Fruit fly (Drosophila melanogaster) whole organism, prepupa: Measurements from ENCODE around the gene CG6254.

Source experiments
- CG10631 ChIP-seq: fragments of 200-800 bp; sonication (Bioruptor generic); optimal IDR thresholded peaks from 2 replicates; lab custom pipeline; 2016; ENCODE audit warnings: missing biosample characterization, missing genetic modification characterization
- CG10669 ChIP-seq: fragments of 200-800 bp; sonication (Bioruptor generic); optimal IDR thresholded peaks from 3 replicates; lab custom pipeline; 2018; ENCODE audit warnings: missing biosample characterization, mild to moderate bottlenecking, missing genetic modification characterization, moderate library complexity
- CG11294 ChIP-seq: fragments of 200-800 bp; sonication (Bioruptor generic); IDR thresholded peaks from 2 replicates; pipeline ENCODE4 v1.3.6; 2022; ENCODE audit warnings: missing biosample characterization, missing genetic modification characterization
- CG11762 ChIP-seq: fragments of 200-800 bp; sonication (Bioruptor generic); optimal IDR thresholded peaks from 3 replicates; lab custom pipeline; 2016; ENCODE audit warnings: missing biosample characterization, missing genetic modification characterization; ENCODE audit not compliant: insufficient read depth
- CG11902 ChIP-seq: fragments of 200-800 bp; sonication (Bioruptor generic); optimal IDR thresholded peaks from 3 replicates; lab custom pipeline; 2016; ENCODE audit warnings: missing biosample characterization, missing genetic modification characterization
- CG15336 ChIP-seq: fragments of 200-800 bp; sonication (Bioruptor generic); IDR thresholded peaks from 2 replicates; pipeline ENCODE4 v1.3.6; 2022; ENCODE audit warnings: missing biosample characterization, missing genetic modification characterization
- CG1621 ChIP-seq: fragments of 200-800 bp; sonication (Bioruptor generic); optimal IDR thresholded peaks from 3 replicates; lab custom pipeline; 2018; ENCODE audit warnings: missing biosample characterization, mild to moderate bottlenecking, missing genetic modification characterization
- CG3032 ChIP-seq: fragments of 200-800 bp; optimal IDR thresholded peaks from 2 replicates; lab custom pipeline; 2019; ENCODE audit warnings: missing biosample characterization, mild to moderate bottlenecking, missing genetic modification characterization, moderate library complexity
- CG31627 ChIP-seq: fragments of 200-800 bp; sonication (Bioruptor generic); optimal IDR thresholded peaks from 3 replicates; lab custom pipeline; 2016; ENCODE audit warnings: missing biosample characterization, missing genetic modification characterization
- CG34406 ChIP-seq: fragments of 200-800 bp; sonication (Bioruptor generic); optimal IDR thresholded peaks from 3 replicates; lab custom pipeline; 2016; ENCODE audit warnings: missing biosample characterization, missing genetic modification characterization
- CG3919 ChIP-seq: fragments of 200-800 bp; sonication (Bioruptor generic); optimal IDR thresholded peaks from 3 replicates; lab custom pipeline; 2016; ENCODE audit warnings: missing biosample characterization, missing genetic modification characterization
- CG4318 ChIP-seq: fragments of 200-800 bp; sonication (Bioruptor generic); optimal IDR thresholded peaks from 3 replicates; lab custom pipeline; 2017; ENCODE audit warnings: missing biosample characterization, mild to moderate bottlenecking, missing genetic modification characterization
- CG6163 ChIP-seq: fragments of 200-800 bp; sonication (Bioruptor generic); IDR thresholded peaks from 3 replicates; pipeline ENCODE4 v1.3.6; 2022; ENCODE audit warnings: missing biosample characterization, missing genetic modification characterization
- CG6276 ChIP-seq: fragments of 200-800 bp; sonication (Bioruptor generic); optimal IDR thresholded peaks from 2 replicates; lab custom pipeline; 2017; ENCODE audit warnings: missing biosample characterization, mild to moderate bottlenecking, missing genetic modification characterization
- CG6792 ChIP-seq: fragments of 200-800 bp; sonication (Bioruptor generic); optimal IDR thresholded peaks from 3 replicates; lab custom pipeline; 2016; ENCODE audit warnings: missing biosample characterization, missing genetic modification characterization
- CG6808 ChIP-seq: fragments of 200-800 bp; sonication (Bioruptor generic); optimal IDR thresholded peaks from 3 replicates; lab custom pipeline; 2017; ENCODE audit warnings: missing biosample characterization, missing genetic modification characterization, mild to moderate bottlenecking, moderate library complexity, missing genetic modification reagents
- CG6854 ChIP-seq: fragments of 200-800 bp; sonication (Bioruptor generic); optimal IDR thresholded peaks from 2 replicates; lab custom pipeline; 2017; ENCODE audit warnings: missing biosample characterization, mild to moderate bottlenecking, missing genetic modification characterization
- CG7368 ChIP-seq: fragments of 200-800 bp; sonication (Bioruptor generic); optimal IDR thresholded peaks from 3 replicates; lab custom pipeline; 2016; ENCODE audit warnings: missing biosample characterization, missing genetic modification characterization
- CG8119 ChIP-seq: fragments of 200-800 bp; sonication (Bioruptor generic); IDR thresholded peaks from 3 replicates; pipeline ENCODE4 v1.3.6; 2022; ENCODE audit warnings: missing biosample characterization, missing genetic modification characterization
- CG9139 ChIP-seq: fragments of 200-800 bp; sonication (Bioruptor generic); optimal IDR thresholded peaks from 3 replicates; lab custom pipeline; 2017; ENCODE audit warnings: missing biosample characterization, mild to moderate bottlenecking, missing genetic modification characterization
- Eip75B ChIP-seq: fragments of 200-800 bp; sonication (Bioruptor generic); optimal IDR thresholded peaks from 3 replicates; lab custom pipeline; 2016; ENCODE audit warnings: missing biosample characterization, missing genetic modification characterization
- Eip78C ChIP-seq: fragments of 200-800 bp; sonication (Bioruptor generic); peaks from one replicate; lab custom pipeline; 2016; ENCODE audit warnings: missing biosample characterization, missing genetic modification characterization
- Eip93F ChIP-seq: fragments of 200-800 bp; sonication (Bioruptor generic); optimal IDR thresholded peaks from 2 replicates; lab custom pipeline; 2016; ENCODE audit warnings: missing biosample characterization, mild to moderate bottlenecking, missing genetic modification characterization
- Ets96B ChIP-seq: fragments of 200-800 bp; optimal IDR thresholded peaks from 2 replicates; lab custom pipeline; 2019; ENCODE audit warnings: missing biosample characterization, mild to moderate bottlenecking, missing genetic modification characterization, moderate library complexity
- Gug ChIP-seq: fragments of 200-800 bp; sonication (Bioruptor generic); IDR thresholded peaks from 2 replicates; pipeline ENCODE4 v1.3.6; 2022; ENCODE audit warnings: missing biosample characterization, missing genetic modification characterization
- Hr38 ChIP-seq: sonication (Bioruptor generic); optimal IDR thresholded peaks from 2 replicates; lab custom pipeline; 2016; ENCODE audit warnings: missing biosample characterization, missing genetic modification characterization
- Hr39 ChIP-seq: fragments of 200-800 bp; sonication (Bioruptor generic); optimal IDR thresholded peaks from 2 replicates; lab custom pipeline; 2016; ENCODE audit warnings: missing biosample characterization, missing genetic modification characterization
- Hr4 ChIP-seq: fragments of 200-800 bp; sonication (Bioruptor generic); optimal IDR thresholded peaks from 3 replicates; lab custom pipeline; 2016; ENCODE audit warnings: missing biosample characterization, missing genetic modification characterization
- Smox ChIP-seq: fragments of 200-800 bp; sonication (Bioruptor generic); optimal IDR thresholded peaks from 3 replicates; lab custom pipeline; 2016; ENCODE audit warnings: missing biosample characterization, missing genetic modification characterization
- Sox102F ChIP-seq: fragments of 200-800 bp; sonication (Bioruptor generic); optimal IDR thresholded peaks from 2 replicates; lab custom pipeline; 2016; ENCODE audit warnings: missing biosample characterization, mild to moderate bottlenecking, missing genetic modification characterization
- Sox14 ChIP-seq: fragments of 200-800 bp; sonication (Bioruptor generic); optimal IDR thresholded peaks from 3 replicates; lab custom pipeline; 2016; ENCODE audit warnings: missing biosample characterization, missing genetic modification characterization
- achi ChIP-seq: fragments of 200-800 bp; sonication (Bioruptor generic); optimal IDR thresholded peaks from 3 replicates; lab custom pipeline; 2016; ENCODE audit warnings: missing biosample characterization, missing genetic modification characterization
- acj6 ChIP-seq: fragments of 200-800 bp; sonication (Bioruptor generic); optimal IDR thresholded peaks from 3 replicates; lab custom pipeline; 2016; ENCODE audit warnings: missing biosample characterization, missing genetic modification characterization
- dac ChIP-seq: fragments of 200-800 bp; sonication (Bioruptor generic); optimal IDR thresholded peaks from 2 replicates; lab custom pipeline; 2017; ENCODE audit warnings: missing biosample characterization, mild to moderate bottlenecking, missing genetic modification characterization
- dsx ChIP-seq: fragments of 200-800 bp; optimal IDR thresholded peaks from 3 replicates; lab custom pipeline; 2019; ENCODE audit warnings: missing biosample characterization, mild to moderate bottlenecking, missing genetic modification characterization, moderate library complexity; ENCODE audit not compliant: poor library complexity, severe bottlenecking
- esn ChIP-seq: fragments of 200-800 bp; sonication (Bioruptor generic); optimal IDR thresholded peaks from 2 replicates; lab custom pipeline; 2016; ENCODE audit warnings: missing biosample characterization, mild to moderate bottlenecking, missing genetic modification characterization, moderate library complexity
- fd59A ChIP-seq: fragments of 200-800 bp; sonication (Bioruptor generic); optimal IDR thresholded peaks from 2 replicates; lab custom pipeline; 2017; ENCODE audit warnings: missing biosample characterization, mild to moderate bottlenecking, missing genetic modification characterization, missing genetic modification reagents
- fkh ChIP-seq: fragments of 200-800 bp; sonication (Bioruptor generic); optimal IDR thresholded peaks from 3 replicates; lab custom pipeline; 2017; ENCODE audit warnings: missing biosample characterization, mild to moderate bottlenecking, missing genetic modification characterization, moderate library complexity
- lz ChIP-seq: fragments of 200-800 bp; sonication (Bioruptor generic); optimal IDR thresholded peaks from 3 replicates; lab custom pipeline; 2016; ENCODE audit warnings: missing biosample characterization, missing genetic modification characterization
- pdm3 ChIP-seq: fragments of 200-800 bp; sonication (Bioruptor generic); optimal IDR thresholded peaks from 3 replicates; lab custom pipeline; 2016; ENCODE audit warnings: missing biosample characterization, missing genetic modification characterization
- spab ChIP-seq: fragments of 200-800 bp; sonication (Bioruptor generic); optimal IDR thresholded peaks from 2 replicates; lab custom pipeline; 2017; ENCODE audit warnings: missing biosample characterization, mild to moderate bottlenecking, missing genetic modification characterization, missing genetic modification reagents
- ss ChIP-seq, 2 experiments: fragments of 200-800 bp; sonication (Bioruptor generic); optimal IDR thresholded peaks; 2 replicates in 1 of 2; 3 replicates in 1 of 2; lab custom pipeline; 2017 to 2018; ENCODE audit warnings: mild to moderate bottlenecking in 2 of 2, missing biosample characterization in 2 of 2, missing genetic modification characterization in 2 of 2, moderate library complexity in 1 of 2
- vri ChIP-seq: fragments of 200-800 bp; sonication (Bioruptor generic); optimal IDR thresholded peaks from 3 replicates; lab custom pipeline; 2016; ENCODE audit warnings: missing biosample characterization, mild to moderate bottlenecking, missing genetic modification characterization

Gene CG6254

DNA sequence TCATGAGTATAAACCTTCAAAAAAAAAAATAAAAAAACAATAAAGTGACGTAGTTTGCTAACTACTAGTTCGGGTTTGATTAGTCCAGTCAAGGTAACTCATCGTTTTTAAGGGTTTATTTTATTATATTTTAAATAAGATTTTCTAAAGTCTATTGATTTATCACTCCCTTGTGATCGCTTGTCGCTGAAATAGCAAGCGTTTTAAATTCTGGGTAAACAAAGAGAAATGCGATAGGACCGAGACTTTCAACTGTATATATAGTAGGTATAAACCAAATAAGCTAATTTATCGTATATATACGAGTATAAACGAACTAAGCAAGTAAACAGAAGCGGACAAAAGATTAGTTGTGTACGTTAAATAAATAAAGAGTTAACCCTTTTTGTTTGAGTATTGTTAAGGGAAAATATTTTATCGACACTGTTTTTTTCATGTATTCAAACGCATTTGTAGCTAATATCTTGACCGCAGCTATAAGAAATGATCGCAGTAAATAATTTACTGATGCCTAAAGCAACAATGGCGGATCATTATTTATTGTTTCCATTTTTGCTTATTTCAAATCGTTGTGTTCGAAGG lies 7.4 kb upstream of the CG6254 start (continued):
- TF ChIP-seq pdm3 = peak; percentile 62
- TF ChIP-seq CG10669 = peak; percentile 23
- TF ChIP-seq CG11902 (GFP tag; lab: Kevin White, UChicago) = peak; percentile 58
- TF ChIP-seq CG3032 (tag; lab: Kevin White, UChicago) = peak; percentile 2
- peak; percentile 61 for TF ChIP-seq acj6 (GFP tag; lab: Kevin White, UChicago)
- no peak for TF ChIP-seq spab
- peak; percentile 36 for TF ChIP-seq CG34406 (GFP tag; lab: Kevin White, UChicago)
- no peak for TF ChIP-seq CG4318 (GFP tag; lab: Kevin White, UChicago)
- TF ChIP-seq Ets96B (tag; lab: Kevin White, UChicago) = peak; percentile 3
- peak; percentile 73 for TF ChIP-seq Hr39 (GFP tag; lab: Kevin White, UChicago)
- TF ChIP-seq CG7368 = peak; percentile 10
- TF ChIP-seq CG1621 (tag; lab: Kevin White, UChicago) = no peak
- TF ChIP-seq fd59A (GFP tag; lab: Kevin White, UChicago) = no peak
- TF ChIP-seq Smox (GFP tag; lab: Kevin White, UChicago) = peak; percentile 60
- peak; percentile 69 for TF ChIP-seq CG15336 (GFP tag; lab: Robert Waterston, UW)
- peak; percentile 71 for TF ChIP-seq CG3919 (GFP tag; lab: Kevin White, UChicago)

DNA sequence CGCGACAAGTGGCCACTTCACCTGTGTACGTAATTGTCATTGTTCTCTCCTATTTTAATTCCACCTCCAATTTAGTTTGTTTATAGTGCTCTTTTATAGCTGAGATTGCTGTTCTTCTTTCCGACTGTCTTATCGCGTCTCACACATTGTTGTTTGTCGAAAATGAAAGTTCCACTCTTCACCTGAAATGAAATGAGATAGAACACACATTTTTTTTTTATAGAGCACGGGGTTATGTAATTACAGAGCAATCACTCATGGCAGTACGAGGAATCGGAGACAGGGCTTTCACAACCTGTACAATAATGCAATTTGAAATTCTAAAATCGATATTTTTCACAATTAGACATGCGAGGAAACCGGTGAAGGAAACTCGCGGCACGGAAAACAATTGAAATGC lies 6.1 kb upstream of the CG6254 start:
- TF ChIP-seq fkh (GFP tag; lab: Kevin White, UChicago) = peak; percentile 14
- TF ChIP-seq CG11294 = no peak

DNA sequence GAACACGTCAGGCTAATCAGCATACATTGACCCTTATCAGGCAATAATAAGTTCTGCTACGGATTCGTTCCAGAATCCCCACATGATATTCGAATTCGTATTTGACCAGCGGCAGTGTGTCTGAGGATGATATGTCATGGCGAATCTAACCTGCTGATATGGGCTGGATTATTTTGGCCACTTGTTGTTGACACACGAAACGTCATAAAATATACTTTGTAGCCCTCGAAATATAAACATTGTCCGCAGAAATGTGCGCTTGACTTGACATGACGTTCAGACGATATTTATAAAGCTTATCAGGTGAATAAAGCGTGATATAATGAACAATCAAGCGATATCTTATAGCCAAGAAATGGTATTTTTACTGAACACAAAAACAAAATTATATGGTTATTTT lies 5.2 kb upstream of the CG6254 start:
- no peak for TF ChIP-seq CG10631 (GFP tag; lab: Kevin White, UChicago)
- TF ChIP-seq dac (GFP tag; lab: Kevin White, UChicago) = no peak
- peak; percentile 79 for TF ChIP-seq vri (GFP tag; lab: Kevin White, UChicago)
- peak; percentile 17 for TF ChIP-seq CG6854 (GFP tag; lab: Kevin White, UChicago)
- peak; percentile 38 for TF ChIP-seq esn (GFP tag; lab: Kevin White, UChicago)
- no peak for TF ChIP-seq acj6 (GFP tag; lab: Kevin White, UChicago)
- peak; percentile 41 for TF ChIP-seq Sox102F (GFP tag; lab: Kevin White, UChicago)
- TF ChIP-seq, all 60 proteins: peak for 4

DNA sequence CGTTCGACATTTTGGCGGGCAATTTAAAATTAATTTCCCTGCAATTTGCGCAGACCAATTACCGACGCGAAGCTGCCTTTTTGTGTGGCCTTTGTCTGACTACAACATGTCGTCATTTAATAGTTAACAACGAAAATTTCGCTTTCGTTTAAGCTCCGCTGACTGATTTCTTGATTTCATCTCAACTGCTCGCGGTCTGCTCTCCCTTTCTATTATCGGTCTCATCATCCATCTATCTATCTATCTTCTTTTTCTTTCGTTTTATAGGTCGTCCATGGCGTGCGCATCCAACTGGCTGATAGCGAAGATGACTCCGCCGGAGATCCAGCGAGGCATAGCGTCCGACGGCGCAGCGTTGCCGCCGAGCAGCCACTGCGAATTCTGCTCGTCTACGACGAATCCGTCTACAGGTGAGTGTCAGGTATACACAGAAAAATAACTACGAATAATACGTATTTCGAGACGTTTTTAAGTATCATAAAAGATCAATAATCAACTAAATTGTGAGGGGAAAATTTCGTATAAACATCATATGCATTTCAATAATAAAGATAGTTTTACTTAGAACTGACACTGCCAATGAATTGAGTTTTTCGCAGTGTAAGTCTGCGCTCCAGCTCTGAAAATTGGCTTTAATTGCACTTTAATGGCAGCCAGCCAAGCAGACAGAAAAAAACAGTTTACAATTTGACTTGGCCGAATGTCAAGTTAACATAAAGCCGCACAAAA lies 7.0 kb downstream of the CG6254 start:
- TF ChIP-seq dsx (GFP tag; lab: Kevin White, UChicago) (no peak), Smox (GFP tag; lab: Kevin White, UChicago) (no peak), achi (peak; percentile 61), Hr39 (GFP tag; lab: Kevin White, UChicago) (no peak), pdm3 (peak; percentile 58), Eip78C (no peak), acj6 (GFP tag; lab: Kevin White, UChicago) (peak; percentile 33), Hr4 (GFP tag; lab: Kevin White, UChicago) (peak; percentile 75), CG7368 (peak; percentile 16), CG31627 (GFP tag; lab: Kevin White, UChicago) (no peak), CG11762 (peak; percentile 19), CG9139 (no peak), dac (GFP tag; lab: Kevin White, UChicago) (peak; percentile 60), Eip75B (GFP tag; lab: Kevin White, UChicago) (peak; percentile 23), spab (peak; percentile 2), CG6276 (GFP tag; lab: Kevin White, UChicago) (no peak), CG6163 (GFP tag; lab: Robert Waterston, UW) (peak; percentile 79; the same call in 2 of the 3 replicates), Sox14 (no peak), CG6792 (peak; percentile 19), CG15336 (GFP tag; lab: Robert Waterston, UW) (peak; percentile 87), Hr38 (no peak), CG6808 (no peak), ss (GFP tag; optimal IDR thresholded peaks at IDR 0.05; lab: Kevin White, UChicago) (no peak), CG8119 (peak; percentile 74), Gug (GFP tag; lab: Robert Waterston, UW) (peak; percentile 62), lz (GFP tag; lab: Kevin White, UChicago) (no peak), Eip93F (GFP tag; lab: Kevin White, UChicago) (no peak)
